Worm (Caenorhabditis elegans): Measurements from ENCODE around the gene F31A3.5.
"Not testable (repeated sequence)": the region's sequence is repeated elsewhere in the genome, so short reads cannot be mapped to it uniquely, and the experiment has no call there.

Gene F31A3.5

DNA sequence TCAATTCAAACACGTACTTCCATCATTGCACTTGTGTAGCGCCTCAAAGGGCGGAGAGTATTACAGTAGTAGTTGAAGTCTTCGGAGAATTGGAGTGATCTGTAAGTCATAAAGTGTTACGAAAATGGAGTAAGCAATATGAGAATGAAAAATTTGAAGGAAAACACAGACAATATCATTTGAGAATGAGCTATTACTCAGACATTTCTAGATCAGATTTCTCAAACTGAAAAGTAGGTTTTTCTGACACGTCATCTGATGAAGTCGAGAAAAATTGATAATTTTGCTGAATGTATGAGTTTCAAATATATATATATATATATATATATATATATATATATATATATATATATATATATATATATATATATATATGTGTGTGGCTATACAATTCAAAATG, 16.4 kb upstream of the F31A3.5 start, which contains the start of gene frpr-7:
TSS of gene frpr-7 (minus strand) at position 101 of the 400 bp plus-strand sequence.
- TF ChIP-seq dsc-1 (tag; optimal IDR thresholded peaks at IDR 0.05), result no peak
- no peak for TF ChIP-seq C16A3.4 (tag; optimal IDR thresholded peaks at IDR 0.05)

DNA sequence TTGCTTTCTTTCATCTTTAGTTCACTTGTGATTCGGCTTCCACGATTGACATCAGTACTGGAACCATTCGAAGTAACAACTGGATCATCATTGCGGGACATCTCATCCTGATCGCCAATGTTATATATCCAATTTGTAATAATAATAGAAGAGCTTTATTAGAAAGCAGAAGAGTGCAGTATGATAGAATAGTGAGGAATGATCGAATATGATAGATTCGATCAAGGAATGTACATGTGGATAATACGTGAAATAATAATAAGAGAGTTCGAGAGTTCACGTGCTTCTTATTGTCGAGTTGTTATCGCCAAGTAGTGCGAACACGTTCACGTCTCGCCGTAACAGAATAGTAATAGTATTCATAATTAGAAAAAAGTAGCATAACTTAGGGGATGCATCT, 15.6 kb upstream of the F31A3.5 start, which contains the start of gene F39B3.3:
TSS of gene F39B3.3 (minus strand) at position 101 of the 400 bp plus-strand sequence.
- TF ChIP-seq jun-1, ceh-90, elt-3 (tag; optimal IDR thresholded peaks at IDR 0.05): not testable (repeated sequence)

ce11 chrX:17567378-17567777, 4.0 kb upstream of the F31A3.5 start, which contains the start of gene F39B3.7:
Gene F39B3.7, minus strand, starts transcription at chrX:17567478.
- TF ChIP-seq sup-37 (GFP tag; optimal IDR thresholded peaks at IDR 0.05), result no peak

DNA sequence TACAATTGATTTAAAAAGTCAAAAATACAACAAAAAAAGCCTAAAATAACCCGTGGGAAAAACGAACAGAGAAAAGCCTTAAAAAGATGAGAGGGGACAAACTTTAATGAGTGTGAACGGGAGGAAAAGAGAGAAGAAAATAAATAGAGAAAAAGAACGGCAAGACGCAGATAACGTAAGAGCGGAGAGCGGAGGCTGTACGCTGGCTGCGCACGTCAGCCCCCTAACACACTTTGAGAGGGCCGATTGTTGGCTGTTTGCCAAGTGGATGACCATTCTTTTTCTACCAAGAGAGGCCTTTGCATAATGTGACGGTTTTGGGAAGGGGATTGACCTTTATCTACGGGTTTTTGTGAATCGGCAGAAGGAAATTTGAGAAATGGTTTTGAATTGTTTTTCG, 1.2 kb downstream of the F31A3.5 start:
- TF ChIP-seq ztf-4 (tag; optimal IDR thresholded peaks at IDR 0.05), result no peak
- peak; percentile 24 for TF ChIP-seq blmp-1 (tag; optimal IDR thresholded peaks at IDR 0.05)
- TF ChIP-seq nhr-237 (tag; optimal IDR thresholded peaks at IDR 0.05), result no peak
- no peak for TF ChIP-seq ets-5 (GFP tag; IDR thresholded peaks at IDR 0.05)
- no peak for TF ChIP-seq nhr-11 (tag; optimal IDR thresholded peaks at IDR 0.05)
- TF ChIP-seq efl-1 (optimal IDR thresholded peaks at IDR 0.05), result no peak
- TF ChIP-seq efl-1 (GFP tag; optimal IDR thresholded peaks at IDR 0.05 in 1 of 2), result peak in 1 of 2 experiments; percentile 83
- no peak for TF ChIP-seq fkh-4 (tag; optimal IDR thresholded peaks at IDR 0.05; ENCODE audit: borderline replicate concordance)
- TF ChIP-seq mdl-1 (tag; optimal IDR thresholded peaks at IDR 0.05), result peak in 1 of 2 experiments; percentile 6
- no peak for TF ChIP-seq unc-62 (GFP tag; optimal IDR thresholded peaks at IDR 0.05)
- TF ChIP-seq lin-14 (GFP tag; optimal IDR thresholded peaks at IDR 0.05), result peak; percentile 74
- TF ChIP-seq C04F5.9 (tag; optimal IDR thresholded peaks at IDR 0.05), result no peak
- no peak for TF ChIP-seq nhr-90 (tag; optimal IDR thresholded peaks at IDR 0.05; ENCODE audit: poor library complexity)
- TF ChIP-seq nhr-47 (tag; optimal IDR thresholded peaks at IDR 0.05), result no peak
- no peak for TF ChIP-seq nhr-71 (tag; optimal IDR thresholded peaks at IDR 0.05)
- no peak for TF ChIP-seq mef-2 (tag; optimal IDR thresholded peaks at IDR 0.05)
- peak; percentile 16 for TF ChIP-seq nhr-85 (tag)
- no peak for TF ChIP-seq snpc-4 (tag; optimal IDR thresholded peaks at IDR 0.05)
- TF ChIP-seq pax-3 (tag; optimal IDR thresholded peaks at IDR 0.05), result no peak
- no peak for TF ChIP-seq xbp-1 (tag; optimal IDR thresholded peaks at IDR 0.05)
- TF ChIP-seq nhr-28 (tag; optimal IDR thresholded peaks at IDR 0.05), result no peak
- TF ChIP-seq sox-4 (tag; optimal IDR thresholded peaks at IDR 0.05), result no peak
- TF ChIP-seq elt-3 (tag; optimal IDR thresholded peaks at IDR 0.05), result no peak
- peak in 1 of 3 experiments; percentile 12 for TF ChIP-seq ceh-82 (tag; optimal IDR thresholded peaks at IDR 0.05)

- TF ChIP-seq ceh-82 (tag; optimal IDR thresholded peaks at IDR 0.05) (no peak), dsc-1 (tag; optimal IDR thresholded peaks at IDR 0.05) (no peak), egl-13 (tag; optimal IDR thresholded peaks at IDR 0.05) (no peak)
These were observed 9.6 kb downstream of the F31A3.5 start for ce11 chrX:17553772-17554171.

DNA sequence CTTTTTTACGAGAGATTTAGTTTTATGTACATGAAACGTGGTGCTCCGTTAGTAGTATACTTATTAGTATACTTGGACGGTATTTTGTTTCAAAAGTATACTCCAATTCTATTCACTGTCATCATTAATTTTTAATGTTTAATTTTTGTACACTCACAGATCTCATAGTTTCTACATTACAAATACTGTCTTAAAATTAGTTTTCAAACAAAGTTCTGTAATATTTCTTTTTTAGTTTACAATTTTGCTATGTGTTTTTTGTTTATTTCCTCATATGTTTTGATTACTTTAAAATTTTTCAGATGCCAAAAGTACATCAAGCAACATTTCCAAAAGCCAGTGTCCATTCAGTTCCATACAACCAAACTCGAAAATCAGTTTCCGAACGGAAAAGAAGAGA, 12.7 kb downstream of the F31A3.5 start, which contains the start of gene hlh-28:
TSS of gene hlh-28 (plus strand) at position 301 of the 400 bp plus-strand sequence.
- not testable (repeated sequence) for TF ChIP-seq Y116A8C.19 (tag; optimal IDR thresholded peaks at IDR 0.05; ENCODE audit: borderline replicate concordance); ces-1 (GFP tag; optimal IDR thresholded peaks at IDR 0.05); ztf-11 (tag; optimal IDR thresholded peaks at IDR 0.05)
